Worm (Caenorhabditis elegans) whole organism, L1 larva: Measurements from ENCODE around the gene bicd-1.

Experiments used
- Y116A8C.19 ChIP-seq: sonication (generic microtip); optimal IDR thresholded peaks from 2 replicates; lab custom pipeline; 2016; ENCODE audit warnings: missing compliant biosample characterization, missing genetic modification characterization, borderline replicate concordance
- alr-1 ChIP-seq: fragments of 200-800 bp; sonication (Bioruptor generic); optimal IDR thresholded peaks from 2 replicates; lab custom pipeline; 2018; ENCODE audit warnings: borderline replicate concordance, mild to moderate bottlenecking, missing genetic modification characterization, missing compliant biosample characterization
- ama-1 ChIP-seq: fragments of 150-350 bp; optimal IDR thresholded peaks from 2 replicates; lab custom pipeline; 2014
- blmp-1 ChIP-seq: fragments of 150-350 bp; optimal IDR thresholded peaks from 2 replicates; lab custom pipeline; 2014; ENCODE audit warnings: missing biosample characterization, missing genetic modification characterization
- ceh-8 ChIP-seq: fragments of 200-800 bp; sonication (Bioruptor generic); optimal IDR thresholded peaks from 2 replicates; lab custom pipeline; 2018; ENCODE audit warnings: mild to moderate bottlenecking, missing genetic modification characterization, moderate library complexity, missing compliant biosample characterization
- ceh-82 ChIP-seq, 3 experiments: fragments of 150-350 bp in 1 of 3; sonication (generic microtip) in 2 of 3; optimal IDR thresholded peaks; 2 replicates each; lab custom pipeline; 2014 to 2017; ENCODE audit warnings: missing biosample characterization in 3 of 3, missing genetic modification characterization in 3 of 3
- ceh-88 ChIP-seq: fragments of 200-800 bp; sonication (Bioruptor generic); IDR thresholded peaks from 2 replicates; pipeline ENCODE4 v1.3.6; 2022; ENCODE audit warnings: missing genetic modification characterization, missing compliant biosample characterization
- ces-1 ChIP-seq: fragments of 150-350 bp; optimal IDR thresholded peaks from 2 replicates; lab custom pipeline; 2014; ENCODE audit warnings: missing biosample characterization, missing genetic modification reagents, missing genetic modification characterization
- dpl-1 ChIP-seq, 3 experiments: fragments of 150-350 bp in 2 of 3; sonication (generic microtip) in 1 of 3; optimal IDR thresholded peaks; 2 replicates each; lab custom pipeline; 2014 to 2017; ENCODE audit warnings: missing biosample characterization in 3 of 3, missing genetic modification characterization in 3 of 3, missing genetic modification reagents in 3 of 3
- efl-1 ChIP-seq, 4 experiments: fragments of 150-350 bp; optimal IDR thresholded peaks in 3 of 4; peaks in 1 of 4; 1 replicate in 1 of 4; 2 replicates in 3 of 4; lab custom pipeline; 2014; ENCODE audit warnings: missing biosample characterization in 2 of 4, missing genetic modification characterization in 2 of 4, missing genetic modification reagents in 2 of 4
- egl-27 ChIP-seq, 2 experiments: fragments of 150-350 bp in 1 of 2; sonication (generic microtip); optimal IDR thresholded peaks; 3 replicates each; lab custom pipeline; 2017 to 2018; ENCODE audit warnings: missing biosample characterization in 2 of 2, missing genetic modification characterization in 2 of 2, missing genetic modification reagents in 2 of 2
- elt-3 ChIP-seq, 6 experiments: fragments of 150-350 bp in 1 of 6; sonication (generic microtip); optimal IDR thresholded peaks; 2 replicates each; lab custom pipeline; 2017 to 2018; ENCODE audit warnings: missing biosample characterization in 6 of 6, missing genetic modification characterization in 6 of 6, inconsistent platforms in 1 of 6
- fkh-8 ChIP-seq: sonication (generic microtip); optimal IDR thresholded peaks from 2 replicates; lab custom pipeline; 2016; ENCODE audit warnings: mild to moderate bottlenecking, missing genetic modification characterization, missing compliant biosample characterization
- irx-1 ChIP-seq: sonication (generic microtip); optimal IDR thresholded peaks from 2 replicates; lab custom pipeline; 2016; ENCODE audit warnings: missing genetic modification characterization, missing compliant biosample characterization
- jun-1 ChIP-seq: fragments of 150-350 bp; optimal IDR thresholded peaks from 2 replicates; lab custom pipeline; 2014; ENCODE audit warnings: missing biosample characterization, missing genetic modification reagents, missing genetic modification characterization
- lin-13 ChIP-seq: fragments of 150-350 bp; optimal IDR thresholded peaks from 2 replicates; lab custom pipeline; 2014; ENCODE audit warnings: missing biosample characterization, missing genetic modification reagents, missing genetic modification characterization
- lin-14 ChIP-seq: fragments of 200-800 bp; sonication (Bioruptor generic); optimal IDR thresholded peaks from 2 replicates; lab custom pipeline; 2018; ENCODE audit warnings: mild to moderate bottlenecking, missing genetic modification characterization, moderate library complexity, missing compliant biosample characterization
- lin-35 ChIP-seq, 2 experiments: fragments of 150-350 bp; optimal IDR thresholded peaks; 2 replicates each; lab custom pipeline; 2014; ENCODE audit warnings: missing biosample characterization in 2 of 2, missing genetic modification characterization in 2 of 2, missing genetic modification reagents in 2 of 2
- lsy-2 ChIP-seq, 2 experiments: fragments of 150-350 bp; optimal IDR thresholded peaks; 2 replicates each; lab custom pipeline; 2014; ENCODE audit warnings: missing biosample characterization in 2 of 2, missing genetic modification characterization in 2 of 2
- mdl-1 ChIP-seq, 2 experiments: fragments of 150-350 bp; optimal IDR thresholded peaks; 2 replicates each; lab custom pipeline; 2014 to 2017; ENCODE audit warnings: missing biosample characterization in 2 of 2, missing genetic modification characterization in 2 of 2, inconsistent platforms in 1 of 2
- nhr-20 ChIP-seq: sonication (generic microtip); optimal IDR thresholded peaks from 2 replicates; lab custom pipeline; 2016; ENCODE audit warnings: mild to moderate bottlenecking, missing genetic modification characterization, missing compliant biosample characterization
- nhr-237 ChIP-seq: fragments of 150-350 bp; optimal IDR thresholded peaks from 2 replicates; lab custom pipeline; 2014; ENCODE audit warnings: missing biosample characterization, missing genetic modification characterization
- nhr-28 ChIP-seq: fragments of 150-350 bp; optimal IDR thresholded peaks from 2 replicates; lab custom pipeline; 2014; ENCODE audit warnings: missing biosample characterization, missing genetic modification characterization
- nhr-47 ChIP-seq: sonication (generic microtip); optimal IDR thresholded peaks from 2 replicates; lab custom pipeline; 2016; ENCODE audit warnings: mild to moderate bottlenecking, missing genetic modification characterization, moderate library complexity, missing compliant biosample characterization
- nhr-71 ChIP-seq: sonication (generic microtip); optimal IDR thresholded peaks from 2 replicates; lab custom pipeline; 2016; ENCODE audit warnings: mild to moderate bottlenecking, missing genetic modification characterization, moderate library complexity, missing compliant biosample characterization
- nhr-76 ChIP-seq: sonication (generic microtip); optimal IDR thresholded peaks from 2 replicates; lab custom pipeline; 2017; ENCODE audit warnings: missing biosample characterization, missing genetic modification characterization
- nhr-77 ChIP-seq: fragments of 150-350 bp; optimal IDR thresholded peaks from 2 replicates; lab custom pipeline; 2014; ENCODE audit warnings: missing biosample characterization, missing genetic modification characterization
- nhr-85 ChIP-seq: sonication (generic microtip); peaks from one replicate; lab custom pipeline; 2016; ENCODE audit warnings: missing genetic modification characterization, inconsistent platforms, missing compliant biosample characterization
- rnt-1 ChIP-seq: sonication (generic microtip); optimal IDR thresholded peaks from 2 replicates; lab custom pipeline; 2016; ENCODE audit warnings: mild to moderate bottlenecking, missing genetic modification characterization, moderate library complexity, missing compliant biosample characterization
- skn-1 ChIP-seq: fragments of 150-350 bp; optimal IDR thresholded peaks from 2 replicates; lab custom pipeline; 2014; ENCODE audit warnings: missing biosample characterization, missing genetic modification characterization
- snpc-4 ChIP-seq: fragments of 150-350 bp; optimal IDR thresholded peaks from 2 replicates; lab custom pipeline; 2014; ENCODE audit warnings: missing biosample characterization, missing genetic modification characterization
- sox-4 ChIP-seq: sonication (generic microtip); optimal IDR thresholded peaks from 2 replicates; lab custom pipeline; 2016; ENCODE audit warnings: missing genetic modification characterization, missing compliant biosample characterization
- tlp-1 ChIP-seq: fragments of 150-350 bp; optimal IDR thresholded peaks from 2 replicates; lab custom pipeline; 2014; ENCODE audit warnings: missing biosample characterization, missing genetic modification characterization
- unc-130 ChIP-seq: fragments of 150-350 bp; optimal IDR thresholded peaks from 2 replicates; lab custom pipeline; 2017; ENCODE audit warnings: missing biosample characterization, missing genetic modification characterization, inconsistent platforms
- unc-86 ChIP-seq: sonication (generic microtip); optimal IDR thresholded peaks from 2 replicates; lab custom pipeline; 2016; ENCODE audit warnings: missing genetic modification characterization, missing compliant biosample characterization
- zag-1 ChIP-seq: fragments of 150-350 bp; optimal IDR thresholded peaks from 2 replicates; lab custom pipeline; 2014; ENCODE audit warnings: missing biosample characterization, missing genetic modification characterization
- zip-4 ChIP-seq: fragments of 200-800 bp; sonication (Bioruptor generic); optimal IDR thresholded peaks from 2 replicates; lab custom pipeline; 2018; ENCODE audit warnings: mild to moderate bottlenecking, missing genetic modification characterization, moderate library complexity, missing compliant biosample characterization

The bicd-1 gene

ce11 chrIV:6572238-6572637 lies at the start of gene bicd-1:
TSS of gene bicd-1 (minus strand) at chrIV:6572338.
- TF ChIP-seq nhr-28 (tag; lab: Kevin White, UChicago) (no peak), mdl-1 (tag; optimal IDR thresholded peaks at IDR 0.05; lab: Kevin White, UChicago) (no peak), alr-1 (tag; lab: Kevin White, UChicago) (no peak), ceh-82 (tag; optimal IDR thresholded peaks at IDR 0.05; lab: Kevin White, UChicago) (no peak), fkh-8 (no peak), skn-1 (no peak), nhr-47 (tag; lab: Kevin White, UChicago) (no peak)

- TF ChIP-seq lsy-2 (tag; optimal IDR thresholded peaks at IDR 0.05; lab: Kevin White, UChicago) = no peak
Measured at ce11 chrIV:6621252-6621651, 49.1 kb upstream of the bicd-1 start, which contains the start of gene C01B10.3. TSS of gene C01B10.3 (minus strand) at chrIV:6621352.

- TF ChIP-seq ceh-8 (GFP tag; lab: Kevin White, UChicago) (no peak), nhr-71 (no peak), mdl-1 (tag; optimal IDR thresholded peaks at IDR 0.05; lab: Kevin White, UChicago) (peak in 1 of 2 experiments; percentile 2), nhr-20 (peak; percentile 24), sox-4 (tag; lab: Kevin White, UChicago) (no peak), ceh-82 (tag; optimal IDR thresholded peaks at IDR 0.05; lab: Kevin White, UChicago) (peak in 1 of 3 experiments; percentile 16), efl-1 (optimal IDR thresholded peaks at IDR 0.05; lab: Kevin White, UChicago) (peak; percentile 12 to 53), efl-1 (GFP tag; optimal IDR thresholded peaks at IDR 0.05 in 1 of 2; lab: Kevin White, UChicago) (peak in 1 of 2 experiments; percentile 89), lsy-2 (tag; optimal IDR thresholded peaks at IDR 0.05; lab: Kevin White, UChicago) (peak in 1 of 2 experiments; percentile 42), zip-4 (GFP tag; lab: Kevin White, UChicago) (no peak), Y116A8C.19 (no peak), unc-86 (tag; lab: Kevin White, UChicago) (no peak), blmp-1 (no peak), jun-1 (tag; lab: Kevin White, UChicago) (no peak), ama-1 (lab: Kevin White, UChicago) (no peak), skn-1 (peak; percentile 48), rnt-1 (no peak), lin-35 (GFP tag; optimal IDR thresholded peaks at IDR 0.05; lab: Kevin White, UChicago) (peak in 1 of 2 experiments; percentile 36), tlp-1 (tag; lab: Kevin White, UChicago) (no peak), lin-14 (GFP tag; lab: Kevin White, UChicago) (no peak)
- TF ChIP-seq, all 84 proteins: peak for 7
Measured at ce11 chrIV:6618607-6619006, 46.5 kb upstream of the bicd-1 start.

ce11 chrIV:6613296-6613695 lies 41.2 kb upstream of the bicd-1 start, which contains the start of gene drh-1:
TSS of gene drh-1 (minus strand) at chrIV:6613353.
- peak in 1 of 2 experiments; percentile 6 for TF ChIP-seq lin-35 (GFP tag; optimal IDR thresholded peaks at IDR 0.05; lab: Kevin White, UChicago)
- TF ChIP-seq lsy-2 (tag; optimal IDR thresholded peaks at IDR 0.05; lab: Kevin White, UChicago) = peak in 1 of 2 experiments; percentile 52
- TF ChIP-seq dpl-1 (GFP tag; optimal IDR thresholded peaks at IDR 0.05; lab: Kevin White, UChicago) = peak in 1 of 3 experiments; percentile 30
- TF ChIP-seq lin-14 (GFP tag; lab: Kevin White, UChicago) = peak; percentile 50
- TF ChIP-seq sox-4 (tag; lab: Kevin White, UChicago) = no peak
- TF ChIP-seq egl-27 (tag; optimal IDR thresholded peaks at IDR 0.05; lab: Kevin White, UChicago) = no peak
- TF ChIP-seq lin-13 (GFP tag; lab: Kevin White, UChicago) = no peak
- peak; percentile 19 to 29 for TF ChIP-seq efl-1 (optimal IDR thresholded peaks at IDR 0.05; lab: Kevin White, UChicago)
- no peak for TF ChIP-seq efl-1 (GFP tag; optimal IDR thresholded peaks at IDR 0.05 in 1 of 2; lab: Kevin White, UChicago)
- no peak for TF ChIP-seq ces-1

- TF ChIP-seq egl-27 (tag; optimal IDR thresholded peaks at IDR 0.05; lab: Kevin White, UChicago) (no peak), elt-3 (tag; optimal IDR thresholded peaks at IDR 0.05; lab: Kevin White, UChicago) (peak in 1 of 6 experiments; percentile 33), nhr-76 (tag; lab: Kevin White, UChicago) (no peak), zag-1 (no peak), lin-14 (GFP tag; lab: Kevin White, UChicago) (no peak), unc-130 (no peak), skn-1 (no peak), nhr-77 (tag; lab: Kevin White, UChicago) (no peak), fkh-8 (no peak), nhr-85 (tag; lab: Kevin White, UChicago) (peak; percentile 60), ceh-88 (no peak), sox-4 (tag; lab: Kevin White, UChicago) (no peak), mdl-1 (tag; optimal IDR thresholded peaks at IDR 0.05; lab: Kevin White, UChicago) (no peak), snpc-4 (no peak), irx-1 (no peak), nhr-237 (tag; lab: Kevin White, UChicago) (no peak)
Measured at ce11 chrIV:6607059-6607458, 34.9 kb upstream of the bicd-1 start.
